Fruit fly (Drosophila melanogaster): ENCODE results near the gene TBC1d7.

TBC1d7 gene

DNA sequence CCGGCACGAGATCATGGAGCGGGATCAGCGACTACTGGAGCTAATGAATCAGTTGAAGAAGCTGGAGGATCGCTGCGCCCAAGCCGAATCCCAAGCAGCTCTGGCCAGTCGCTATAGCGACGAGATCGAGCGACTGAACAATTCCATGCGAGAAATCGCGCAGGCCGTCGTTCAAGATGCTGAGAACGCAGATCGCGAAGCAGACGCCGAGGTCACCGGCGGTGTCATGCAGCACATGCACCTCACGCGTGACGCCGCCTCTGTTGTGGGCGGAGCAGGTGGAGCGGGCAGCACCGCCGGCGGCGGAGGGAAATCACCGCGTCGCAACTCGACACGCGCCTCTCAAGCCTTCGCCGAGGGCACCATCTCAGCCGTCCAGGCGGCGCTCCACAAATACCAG, 39.9 kb upstream of the TBC1d7 start:
- no peak for TF ChIP-seq CG8159 (tag; optimal IDR thresholded peaks at IDR 0.05)
- no peak for TF ChIP-seq CG4496 (GFP tag; IDR thresholded peaks at IDR 0.05)
- no peak for TF ChIP-seq CG9948 (tag; optimal IDR thresholded peaks at IDR 0.05)
- no peak for TF ChIP-seq Snoo (tag; optimal IDR thresholded peaks at IDR 0.05)
- no peak for TF ChIP-seq CG13204 (GFP tag; optimal IDR thresholded peaks at IDR 0.05)
- no peak for TF ChIP-seq CG32121 (GFP tag; IDR thresholded peaks at IDR 0.05)

dm6 chr3R:24122369-24122768, 39.2 kb upstream of the TBC1d7 start:
- TF ChIP-seq CG8159 (tag; optimal IDR thresholded peaks at IDR 0.05) = no peak
- no peak for TF ChIP-seq CG9948 (tag; optimal IDR thresholded peaks at IDR 0.05)
- no peak for TF ChIP-seq CG34367 (tag; optimal IDR thresholded peaks at IDR 0.05)
- no peak for TF ChIP-seq Snoo (tag; optimal IDR thresholded peaks at IDR 0.05)
- TF ChIP-seq CG12605 (GFP tag; IDR thresholded peaks at IDR 0.05) = no peak
- no peak for TF ChIP-seq CG8301 (tag; optimal IDR thresholded peaks at IDR 0.05)
- TF ChIP-seq Pif1B (GFP tag; optimal IDR thresholded peaks at IDR 0.05) = no peak
- TF ChIP-seq rn (GFP tag; IDR thresholded peaks at IDR 0.05) = no peak
- no peak for TF ChIP-seq CG13204 (GFP tag; optimal IDR thresholded peaks at IDR 0.05)
- TF ChIP-seq gl (tag; optimal IDR thresholded peaks at IDR 0.05) = no peak
- TF ChIP-seq EcR (GFP tag; optimal IDR thresholded peaks at IDR 0.05) = peak; percentile 67
- no peak for TF ChIP-seq CG17806 (tag; optimal IDR thresholded peaks at IDR 0.05)
- TF ChIP-seq Ets98B (GFP tag; IDR thresholded peaks at IDR 0.05) = peak; percentile 17; the same call in 1 of the 2 replicates
- TF ChIP-seq CG32121 (GFP tag; IDR thresholded peaks at IDR 0.05) = no peak
- TF ChIP-seq CG10348 (GFP tag; IDR thresholded peaks at IDR 0.05) = no peak

DNA sequence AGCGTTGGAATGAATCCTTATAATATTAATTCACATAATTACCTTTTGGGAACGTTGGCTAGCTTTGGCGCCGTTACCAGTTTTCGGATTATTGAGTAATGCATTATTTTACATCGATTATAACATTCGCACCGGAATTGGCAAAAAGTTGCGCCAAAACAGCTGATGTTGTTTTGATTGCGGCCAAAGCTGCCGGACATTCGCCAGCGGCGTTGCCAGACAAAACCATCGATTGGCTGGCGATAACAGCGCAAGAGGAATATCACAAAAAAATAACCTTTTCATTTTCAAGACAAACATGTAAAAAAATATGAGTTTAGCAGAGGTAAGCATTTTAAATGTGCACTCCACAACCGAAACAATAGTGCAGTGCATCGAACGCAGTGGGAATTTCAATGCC, 31.4 kb upstream of the TBC1d7 start, which contains the start of the genes GatB and Tsc1:
GatB (minus strand) TSS at position 176 of the 400 bp plus-strand sequence.
Tsc1 (plus strand) TSS at position 228 of the 400 bp plus-strand sequence.
- TF ChIP-seq CG10348 (GFP tag; IDR thresholded peaks at IDR 0.05) (no peak), Pif1A (GFP tag; optimal IDR thresholded peaks at IDR 0.05) (no peak), Ets98B (GFP tag; IDR thresholded peaks at IDR 0.05) (no peak), CG8301 (tag; optimal IDR thresholded peaks at IDR 0.05) (no peak), CG15710 (tag; optimal IDR thresholded peaks at IDR 0.05) (no peak), gl (tag; optimal IDR thresholded peaks at IDR 0.05) (no peak), CG14655 (GFP tag; optimal IDR thresholded peaks at IDR 0.05) (no peak), EcR (GFP tag; optimal IDR thresholded peaks at IDR 0.05) (no peak), Snoo (tag; optimal IDR thresholded peaks at IDR 0.05) (no peak), CG8159 (tag; optimal IDR thresholded peaks at IDR 0.05) (no peak), Pif1B (GFP tag; optimal IDR thresholded peaks at IDR 0.05) (no peak), CG12605 (GFP tag; IDR thresholded peaks at IDR 0.05) (no peak), CG9948 (tag; optimal IDR thresholded peaks at IDR 0.05) (no peak), fd96Ca (GFP tag; IDR thresholded peaks at IDR 0.05) (no peak), rn (GFP tag; IDR thresholded peaks at IDR 0.05) (no peak), CG32121 (GFP tag; IDR thresholded peaks at IDR 0.05) (no peak), D1 (tag; optimal IDR thresholded peaks at IDR 0.05) (no peak), CG17806 (tag; optimal IDR thresholded peaks at IDR 0.05) (no peak)

DNA sequence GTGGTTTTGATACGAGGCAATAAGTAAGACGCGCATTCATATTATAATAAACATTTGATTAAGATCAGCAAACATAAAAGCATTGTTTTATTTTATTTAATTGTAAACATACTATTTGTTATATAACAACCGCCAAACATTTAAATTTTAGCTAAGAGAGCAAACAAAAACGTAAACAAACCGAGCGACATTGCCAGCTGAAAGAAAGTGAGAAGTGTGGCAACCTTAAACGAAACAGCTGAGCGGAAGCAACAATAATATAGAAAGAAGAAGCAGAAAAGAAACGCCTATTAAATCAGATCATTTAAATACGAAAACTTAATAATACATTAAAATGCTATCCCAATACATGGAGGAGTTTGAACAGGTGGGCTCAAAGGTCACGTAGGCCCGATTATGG, 26.9 kb upstream of the TBC1d7 start, which contains the start of gene Sec10:
Sec10 (plus strand) TSS at position 252 of the 400 bp plus-strand sequence.
- TF ChIP-seq CG34367 (tag; optimal IDR thresholded peaks at IDR 0.05) (peak; percentile 4), fd96Ca (GFP tag; IDR thresholded peaks at IDR 0.05) (no peak)

DNA sequence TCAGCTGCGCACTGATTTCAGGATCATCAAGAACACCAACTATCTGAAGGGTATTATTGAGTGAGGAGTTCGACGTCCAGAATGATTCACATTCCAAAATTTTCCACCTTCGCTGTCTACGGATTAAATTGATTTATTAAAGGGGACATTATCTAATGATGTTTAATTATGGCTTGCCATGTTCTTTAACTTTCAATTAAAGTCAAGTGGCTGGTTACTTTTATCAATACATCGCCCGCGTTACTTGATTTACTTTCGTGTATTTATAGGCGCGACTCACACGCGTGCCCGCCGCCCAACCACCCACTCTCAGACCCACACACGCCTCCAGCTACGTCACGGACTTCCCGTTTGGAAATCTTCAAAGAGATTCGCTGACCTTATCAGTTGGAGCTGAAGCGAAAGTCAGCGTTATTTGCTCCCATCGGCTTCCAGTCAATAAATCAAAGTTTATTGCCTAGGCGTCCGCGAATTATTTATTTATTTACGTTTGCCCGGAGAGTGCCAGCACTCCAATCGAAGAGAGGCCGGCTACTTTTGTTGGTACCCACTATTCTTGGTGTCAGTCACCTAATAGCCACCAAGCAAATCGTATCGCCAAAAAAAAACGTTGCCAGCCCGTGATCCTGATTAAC, 24.1 kb upstream of the TBC1d7 start, which contains the start of gene Npc2f:
Npc2f (plus strand) TSS at position 585 of the 635 bp plus-strand sequence.
- TF ChIP-seq rn (GFP tag; IDR thresholded peaks at IDR 0.05) (no peak), Pif1B (GFP tag; optimal IDR thresholded peaks at IDR 0.05) (no peak), Snoo (tag; optimal IDR thresholded peaks at IDR 0.05) (no peak), CG13204 (GFP tag; optimal IDR thresholded peaks at IDR 0.05) (no peak), CG32121 (GFP tag; IDR thresholded peaks at IDR 0.05) (no peak), CG4496 (GFP tag; IDR thresholded peaks at IDR 0.05) (no peak), fd96Ca (GFP tag; IDR thresholded peaks at IDR 0.05) (no peak), Ets98B (GFP tag; IDR thresholded peaks at IDR 0.05) (no peak), EcR (GFP tag; optimal IDR thresholded peaks at IDR 0.05) (peak; percentile 64)

DNA sequence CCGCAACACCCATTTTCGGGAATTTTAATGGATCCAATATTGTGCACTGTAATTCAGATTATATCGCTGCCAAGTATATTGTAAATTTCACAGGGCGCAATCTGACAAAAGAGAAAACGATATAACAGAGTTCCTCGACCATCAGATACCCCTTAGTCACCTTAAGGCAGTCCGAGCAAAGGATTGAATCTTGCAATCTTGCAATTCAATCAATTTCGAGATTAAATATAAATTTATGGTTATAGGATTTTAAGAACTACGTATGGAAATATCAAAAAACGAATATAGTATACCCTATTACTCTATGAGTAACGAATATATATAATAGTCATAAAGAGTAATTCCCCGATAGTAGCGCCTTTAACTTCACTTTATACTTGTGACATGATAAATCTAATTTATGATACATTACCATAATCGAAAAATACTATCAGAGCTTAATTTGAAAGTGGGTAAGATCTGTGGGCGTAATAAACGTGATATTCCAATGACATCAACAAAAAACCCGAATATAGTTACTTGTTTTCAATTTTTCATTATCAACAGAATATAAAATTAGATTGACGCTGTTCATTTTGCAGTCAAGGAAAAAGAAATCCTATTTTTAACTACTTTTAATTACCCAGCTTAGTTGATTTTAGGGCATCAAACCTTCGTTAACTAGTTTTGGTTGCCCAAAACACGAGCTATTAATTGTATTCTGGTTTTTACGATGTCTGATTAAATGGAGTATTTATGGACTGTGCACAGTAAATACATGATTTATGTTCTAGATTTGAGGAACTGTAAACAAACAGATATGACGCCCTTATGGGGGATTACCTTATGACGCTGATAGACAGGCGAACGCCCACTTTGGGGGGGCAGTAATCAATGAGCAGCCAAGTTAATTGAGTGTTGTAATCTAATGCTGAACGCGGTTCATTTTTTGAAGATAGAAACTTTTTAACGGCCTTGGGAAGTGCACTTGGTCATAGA, 22.8 kb upstream of the TBC1d7 start:
- TF ChIP-seq CG32121 (GFP tag; IDR thresholded peaks at IDR 0.05) (no peak), CG8301 (tag; optimal IDR thresholded peaks at IDR 0.05) (no peak), rn (GFP tag; IDR thresholded peaks at IDR 0.05) (no peak), CG4496 (GFP tag; IDR thresholded peaks at IDR 0.05) (no peak), EcR (GFP tag; optimal IDR thresholded peaks at IDR 0.05) (no peak), D1 (tag; optimal IDR thresholded peaks at IDR 0.05) (no peak), CG8159 (tag; optimal IDR thresholded peaks at IDR 0.05) (no peak), CG17806 (tag; optimal IDR thresholded peaks at IDR 0.05) (no peak), Pif1A (GFP tag; optimal IDR thresholded peaks at IDR 0.05) (no peak), CG12605 (GFP tag; IDR thresholded peaks at IDR 0.05) (no peak), CG34367 (tag; optimal IDR thresholded peaks at IDR 0.05) (no peak), fd96Ca (GFP tag; IDR thresholded peaks at IDR 0.05) (no peak), CG10348 (GFP tag; IDR thresholded peaks at IDR 0.05) (no peak), CG14655 (GFP tag; optimal IDR thresholded peaks at IDR 0.05) (no peak), CG13204 (GFP tag; optimal IDR thresholded peaks at IDR 0.05) (no peak), CG15710 (tag; optimal IDR thresholded peaks at IDR 0.05) (no peak)

All from whole organism, pupa.